Worm (Caenorhabditis elegans) whole organism, young adult: ENCODE data around the gene F15G9.5.
"Not testable (repeated sequence)": the region's sequence is repeated elsewhere in the genome, so short reads cannot be mapped to it uniquely, and the experiment has no call there.

Experiments used
- B0019.2 ChIP-seq: fragments of 200-800 bp; sonication (Bioruptor generic); conservative IDR thresholded peaks from 2 replicates; pipeline ENCODE4 v1.3.6; 2022; ENCODE audit warnings: missing genetic modification reagents, missing genetic modification characterization, missing compliant biosample characterization
- B0336.3 ChIP-seq: fragments of 200-800 bp; sonication (Bioruptor generic); IDR thresholded peaks from 2 replicates; pipeline ENCODE4 v1.3.6; 2022; ENCODE audit warnings: missing genetic modification characterization, missing compliant biosample characterization
- C17E4.6 ChIP-seq: fragments of 200-800 bp; sonication (Bioruptor generic); IDR thresholded peaks from 2 replicates; pipeline ENCODE4 v1.3.6; 2022; ENCODE audit warnings: missing genetic modification reagents, missing genetic modification characterization, missing compliant biosample characterization
- F10E7.11 ChIP-seq: sonication (generic microtip); optimal IDR thresholded peaks from 2 replicates; lab custom pipeline; 2017; ENCODE audit warnings: mild to moderate bottlenecking, missing genetic modification characterization, moderate library complexity, missing compliant biosample characterization
- F33H1.4 ChIP-seq: fragments of 200-800 bp; sonication (Bioruptor generic); IDR thresholded peaks from 2 replicates; pipeline ENCODE4 v1.3.6; 2022; ENCODE audit warnings: missing genetic modification reagents, missing genetic modification characterization, missing compliant biosample characterization
- F37B4.10 ChIP-seq: fragments of 200-800 bp; sonication (Bioruptor generic); IDR thresholded peaks from 2 replicates; pipeline ENCODE4 v1.3.6; 2022; ENCODE audit warnings: missing genetic modification characterization, missing compliant biosample characterization
- F49E8.2 ChIP-seq: sonication (generic microtip); optimal IDR thresholded peaks from 3 replicates; lab custom pipeline; 2017; ENCODE audit warnings: missing genetic modification characterization, mild to moderate bottlenecking, missing compliant biosample characterization, antibody characterized with exemption, moderate library complexity; ENCODE audit not compliant: insufficient read depth
- F55B11.4 ChIP-seq: sonication (generic microtip); optimal IDR thresholded peaks from 2 replicates; lab custom pipeline; 2016; ENCODE audit warnings: missing compliant biosample characterization, missing genetic modification characterization, borderline replicate concordance; ENCODE audit not compliant: insufficient read depth
- K11D2.4 ChIP-seq: fragments of 200-800 bp; sonication (Bioruptor generic); IDR thresholded peaks from 2 replicates; pipeline ENCODE4 v1.3.6; 2022; ENCODE audit warnings: missing genetic modification reagents, missing genetic modification characterization, missing compliant biosample characterization
- K12H6.12 ChIP-seq: fragments of 200-800 bp; sonication (Bioruptor generic); optimal IDR thresholded peaks from 2 replicates; lab custom pipeline; 2018; ENCODE audit warnings: mild to moderate bottlenecking, missing genetic modification characterization, missing compliant biosample characterization
- Y53G8AR.9 ChIP-seq: fragments of 200-800 bp; sonication (Bioruptor generic); conservative IDR thresholded peaks from 2 replicates; pipeline ENCODE4 v1.3.6; 2022; ENCODE audit warnings: missing genetic modification reagents, missing genetic modification characterization, missing compliant biosample characterization
- Y56A3A.18 ChIP-seq: fragments of 200-800 bp; sonication (Bioruptor generic); IDR thresholded peaks from 2 replicates; pipeline ENCODE4 v1.3.6; 2022; ENCODE audit warnings: missing genetic modification reagents, missing genetic modification characterization, missing compliant biosample characterization
- Y79H2A.3 ChIP-seq: fragments of 200-800 bp; sonication (Bioruptor generic); conservative IDR thresholded peaks from 2 replicates; pipeline ENCODE4 v1.3.6; 2022; ENCODE audit warnings: missing genetic modification reagents, missing genetic modification characterization, missing compliant biosample characterization
- ama-1 ChIP-seq, 3 experiments: fragments of 150-350 bp in 1 of 3; sonication (generic microtip) in 2 of 3; optimal IDR thresholded peaks; 2 replicates each; lab custom pipeline; 2014 to 2018; ENCODE audit warnings: missing biosample characterization in 2 of 3, missing genetic modification characterization in 2 of 3, missing genetic modification reagents in 2 of 3
- aptf-3 ChIP-seq: fragments of 200-800 bp; sonication (Bioruptor generic); IDR thresholded peaks from 2 replicates; pipeline ENCODE4 v1.3.6; 2022; ENCODE audit warnings: missing genetic modification characterization, missing compliant biosample characterization
- attf-3 ChIP-seq: fragments of 200-800 bp; sonication (Bioruptor generic); conservative IDR thresholded peaks from 2 replicates; pipeline ENCODE4 v1.3.6; 2022; ENCODE audit warnings: missing genetic modification reagents, missing genetic modification characterization, missing compliant biosample characterization
- attf-6 ChIP-seq: fragments of 200-800 bp; sonication (Bioruptor generic); IDR thresholded peaks from 2 replicates; pipeline ENCODE4 v1.3.6; 2022; ENCODE audit warnings: missing genetic modification reagents, missing genetic modification characterization, missing compliant biosample characterization
- bed-2 ChIP-seq: fragments of 200-800 bp; sonication (Bioruptor generic); IDR thresholded peaks from 2 replicates; pipeline ENCODE4 v1.3.6; 2022; ENCODE audit warnings: missing genetic modification reagents, missing genetic modification characterization, missing compliant biosample characterization
- cebp-1 ChIP-seq, 2 experiments: fragments of 200-800 bp in 1 of 2; sonication (Bioruptor generic) in 1 of 2; sonication (generic microtip) in 1 of 2; IDR thresholded peaks in 1 of 2; optimal IDR thresholded peaks in 1 of 2; 2 replicates each; pipeline versions ENCODE4 v1.3.6 to Lab custom; 2017 to 2022; ENCODE audit warnings: missing compliant biosample characterization in 2 of 2, missing genetic modification characterization in 2 of 2, mild to moderate bottlenecking in 1 of 2, missing genetic modification reagents in 1 of 2, moderate library complexity in 1 of 2
- ceh-58 ChIP-seq: fragments of 200-800 bp; sonication (Bioruptor generic); IDR thresholded peaks from 2 replicates; pipeline ENCODE4 v1.3.6; 2022; ENCODE audit warnings: missing genetic modification characterization, missing compliant biosample characterization
- efl-1 ChIP-seq: fragments of 150-350 bp; optimal IDR thresholded peaks from 2 replicates; lab custom pipeline; 2014; ENCODE audit warnings: missing biosample characterization, missing genetic modification reagents, missing genetic modification characterization
- egl-18 ChIP-seq: fragments of 200-800 bp; sonication (Bioruptor generic); IDR thresholded peaks from 2 replicates; pipeline ENCODE4 v1.3.6; 2022; ENCODE audit warnings: missing genetic modification reagents, missing genetic modification characterization, missing compliant biosample characterization
- ekl-4 ChIP-seq: fragments of 200-800 bp; sonication (Bioruptor generic); IDR thresholded peaks from 2 replicates; pipeline ENCODE4 v1.3.6; 2022; ENCODE audit warnings: missing genetic modification reagents, missing genetic modification characterization, missing compliant biosample characterization
- hlh-26 ChIP-seq: fragments of 200-800 bp; sonication (Bioruptor generic); conservative IDR thresholded peaks from 2 replicates; pipeline ENCODE4 v1.3.6; 2022; ENCODE audit warnings: missing genetic modification reagents, missing genetic modification characterization, missing compliant biosample characterization
- let-607 ChIP-seq, 2 experiments: fragments of 200-800 bp in 1 of 2; sonication (Bioruptor generic) in 1 of 2; sonication (generic microtip) in 1 of 2; optimal IDR thresholded peaks; 2 replicates each; lab custom pipeline; 2016 to 2018; ENCODE audit warnings: mild to moderate bottlenecking in 2 of 2, missing compliant biosample characterization in 2 of 2, missing genetic modification characterization in 2 of 2, moderate library complexity in 2 of 2, missing genotype in 1 of 2
- lin-35 ChIP-seq, 3 experiments: fragments of 150-350 bp in 2 of 3; sonication (generic microtip) in 1 of 3; optimal IDR thresholded peaks; 2 replicates each; lab custom pipeline; 2014 to 2018; ENCODE audit warnings: missing biosample characterization in 3 of 3, missing genetic modification characterization in 3 of 3, missing genetic modification reagents in 3 of 3
- lsy-27 ChIP-seq: sonication (generic microtip); optimal IDR thresholded peaks from 2 replicates; lab custom pipeline; 2017; ENCODE audit warnings: missing genetic modification characterization, mild to moderate bottlenecking, missing compliant biosample characterization, antibody characterized with exemption, missing genotype, borderline replicate concordance; ENCODE audit not compliant: insufficient read depth
- madf-8 ChIP-seq: fragments of 200-800 bp; sonication (Bioruptor generic); conservative IDR thresholded peaks from 2 replicates; pipeline ENCODE4 v1.3.6; 2022; ENCODE audit warnings: missing genetic modification reagents, missing genetic modification characterization, missing compliant biosample characterization
- mes-4 ChIP-seq: sonication (generic microtip); optimal IDR thresholded peaks from 2 replicates; lab custom pipeline; 2016; ENCODE audit warnings: missing genotype, missing genetic modification characterization, missing compliant biosample characterization
- nfyb-1 ChIP-seq: fragments of 200-800 bp; sonication (Bioruptor generic); IDR thresholded peaks from 2 replicates; pipeline ENCODE4 v1.3.6; 2022; ENCODE audit warnings: missing genetic modification reagents, missing genetic modification characterization, missing compliant biosample characterization
- nhr-120 ChIP-seq: fragments of 200-800 bp; sonication (Bioruptor generic); IDR thresholded peaks from 2 replicates; pipeline ENCODE4 v1.3.6; 2022; ENCODE audit warnings: missing genetic modification characterization, missing compliant biosample characterization
- nhr-179 ChIP-seq: sonication (generic microtip); optimal IDR thresholded peaks from 2 replicates; lab custom pipeline; 2016; ENCODE audit warnings: mild to moderate bottlenecking, missing genetic modification characterization, missing compliant biosample characterization
- nhr-27 ChIP-seq: fragments of 200-800 bp; sonication (Bioruptor generic); optimal IDR thresholded peaks from 2 replicates; lab custom pipeline; 2018; ENCODE audit warnings: mild to moderate bottlenecking, missing genetic modification characterization, moderate library complexity, missing compliant biosample characterization
- nhr-80 ChIP-seq: sonication (generic microtip); optimal IDR thresholded peaks from 2 replicates; lab custom pipeline; 2016; ENCODE audit warnings: missing genetic modification characterization, missing compliant biosample characterization
- nhr-90 ChIP-seq: sonication (generic microtip); optimal IDR thresholded peaks from 2 replicates; lab custom pipeline; 2016; ENCODE audit warnings: missing genotype, mild to moderate bottlenecking, missing genetic modification characterization, missing compliant biosample characterization
- pbrm-1 ChIP-seq: fragments of 200-800 bp; sonication (Bioruptor generic); IDR thresholded peaks from 2 replicates; pipeline ENCODE4 v1.3.6; 2022; ENCODE audit warnings: missing genetic modification reagents, missing genetic modification characterization, missing compliant biosample characterization
- repo-1 ChIP-seq: sonication (generic microtip); optimal IDR thresholded peaks from 2 replicates; lab custom pipeline; 2017; ENCODE audit warnings: mild to moderate bottlenecking, missing genetic modification characterization, missing compliant biosample characterization
- rpc-1 ChIP-seq, 2 experiments: fragments of 150-350 bp in 1 of 2; sonication (generic microtip) in 1 of 2; optimal IDR thresholded peaks; 2 replicates each; lab custom pipeline; 2014 to 2018; ENCODE audit warnings: missing biosample characterization in 1 of 2, missing genetic modification characterization in 1 of 2, missing genetic modification reagents in 1 of 2, missing genotype in 1 of 2
- snpc-1.1 ChIP-seq: sonication (generic microtip); optimal IDR thresholded peaks from 2 replicates; lab custom pipeline; 2017; ENCODE audit warnings: missing genetic modification characterization, mild to moderate bottlenecking, missing compliant biosample characterization, antibody characterized with exemption, moderate library complexity, missing genotype, missing genetic modification reagents; ENCODE audit not compliant: insufficient read depth
- somi-1 ChIP-seq: fragments of 200-800 bp; sonication (Bioruptor generic); optimal IDR thresholded peaks from 2 replicates; lab custom pipeline; 2018; ENCODE audit warnings: mild to moderate bottlenecking, missing genetic modification characterization, missing compliant biosample characterization
- sptf-2 ChIP-seq: fragments of 200-800 bp; sonication (Bioruptor generic); optimal IDR thresholded peaks from 2 replicates; lab custom pipeline; 2018; ENCODE audit warnings: mild to moderate bottlenecking, missing genetic modification characterization, missing compliant biosample characterization
- ztf-18 ChIP-seq: sonication (generic microtip); optimal IDR thresholded peaks from 2 replicates; lab custom pipeline; 2016; ENCODE audit warnings: missing genotype, mild to moderate bottlenecking, missing genetic modification characterization, missing compliant biosample characterization
- ztf-22 ChIP-seq: fragments of 200-800 bp; sonication (Bioruptor generic); optimal IDR thresholded peaks from 2 replicates; lab custom pipeline; 2018; ENCODE audit warnings: mild to moderate bottlenecking, missing genetic modification characterization, moderate library complexity, missing compliant biosample characterization
- ztf-26 ChIP-seq: sonication (generic microtip); optimal IDR thresholded peaks from 2 replicates; lab custom pipeline; 2017; ENCODE audit warnings: missing genetic modification characterization, missing compliant biosample characterization
- ztf-3 ChIP-seq: fragments of 200-800 bp; sonication (Bioruptor generic); optimal IDR thresholded peaks from 2 replicates; lab custom pipeline; 2018; ENCODE audit warnings: mild to moderate bottlenecking, missing genetic modification characterization, missing compliant biosample characterization

The F15G9.5 gene

ce11 chrX:9743513-9743914 lies 5.8 kb upstream of the F15G9.5 start (continued):
- TF ChIP-seq F55B11.4 (tag; lab: Kevin White, UChicago) = peak; percentile 45
- TF ChIP-seq rpc-1 (optimal IDR thresholded peaks at IDR 0.05; lab: Kevin White, UChicago) = peak; percentile 99
- peak; percentile 99 for TF ChIP-seq rpc-1 (tag; optimal IDR thresholded peaks at IDR 0.05; lab: Kevin White, UChicago)
- peak; percentile 94 for TF ChIP-seq ekl-4 (GFP tag; lab: Robert Waterston, UW)
- TF ChIP-seq Y79H2A.3 = peak; percentile 85
- peak; percentile 97 for TF ChIP-seq nfyb-1 (GFP tag; lab: Robert Waterston, UW)
- peak; percentile 39; the same call in 1 of the 2 replicates for TF ChIP-seq B0019.2 (GFP tag; lab: Robert Waterston, UW)
- TF ChIP-seq K11D2.4 (GFP tag; lab: Robert Waterston, UW) = peak; percentile 94
- peak; percentile 78 for TF ChIP-seq bed-2
- TF ChIP-seq somi-1 (GFP tag; lab: Kevin White, UChicago) = peak; percentile 91
- TF ChIP-seq nhr-179 = peak; percentile 89
- peak; percentile 96; the same call in 1 of the 2 replicates for TF ChIP-seq ceh-58
- TF ChIP-seq sptf-2 (GFP tag; lab: Kevin White, UChicago) = peak; percentile 98
- TF ChIP-seq aptf-3 = peak; percentile 98
- peak; percentile 83 for TF ChIP-seq ztf-18 (tag; lab: Kevin White, UChicago)
- peak; percentile 95 for TF ChIP-seq ztf-26 (tag; lab: Kevin White, UChicago)
- TF ChIP-seq efl-1 (GFP tag; lab: Kevin White, UChicago) = peak; percentile 15
- TF ChIP-seq attf-3 = peak; percentile 76
- peak; percentile 49 for TF ChIP-seq F49E8.2 (tag; lab: Kevin White, UChicago)
- peak in 2 of 3 experiments; percentile 50 to 85 for TF ChIP-seq lin-35 (GFP tag; optimal IDR thresholded peaks at IDR 0.05; lab: Kevin White, UChicago)
- peak; percentile 81 for TF ChIP-seq lsy-27 (tag; lab: Kevin White, UChicago)
- TF ChIP-seq hlh-26 (GFP tag; lab: Robert Waterston, UW) = peak; percentile 52; the same call in 1 of the 2 replicates
- peak; percentile 97 for TF ChIP-seq pbrm-1
- peak; percentile 91; the same call in 1 of the 2 replicates for TF ChIP-seq F37B4.10 (GFP tag; lab: Robert Waterston, UW)
- peak; percentile 87 for TF ChIP-seq Y53G8AR.9
- TF ChIP-seq ztf-3 (GFP tag; lab: Kevin White, UChicago) = peak; percentile 55
- TF ChIP-seq nhr-27 = peak; percentile 84
- TF ChIP-seq snpc-1.1 = peak; percentile 74
- TF ChIP-seq cebp-1 (GFP tag; IDR thresholded peaks at IDR 0.05; lab: Robert Waterston, UW) = peak; percentile 39; the same call in 1 of the 2 replicates
- peak; percentile 89 for TF ChIP-seq cebp-1 (tag; optimal IDR thresholded peaks at IDR 0.05; lab: Kevin White, UChicago)
- peak; percentile 37; the same call in 1 of the 2 replicates for TF ChIP-seq F33H1.4
- TF ChIP-seq nhr-90 (tag; lab: Kevin White, UChicago) = peak; percentile 97
- TF ChIP-seq B0336.3 (GFP tag; lab: Robert Waterston, UW) = peak; percentile 90
- TF ChIP-seq mes-4 = peak; percentile 94
- TF ChIP-seq C17E4.6 = peak; percentile 86
- TF ChIP-seq ztf-22 = peak; percentile 96
- TF ChIP-seq nhr-120 (GFP tag; lab: Robert Waterston, UW) = peak; percentile 98
- peak; percentile 86 for TF ChIP-seq K12H6.12 (tag; lab: Kevin White, UChicago)
- peak; percentile 93 for TF ChIP-seq F10E7.11
- peak; percentile 97 for TF ChIP-seq Y56A3A.18 (GFP tag; lab: Robert Waterston, UW)
- TF ChIP-seq nhr-80 (tag; lab: Kevin White, UChicago) = peak; percentile 71
- peak; percentile 73 to 87 for TF ChIP-seq let-607 (tag; optimal IDR thresholded peaks at IDR 0.05; lab: Kevin White, UChicago)
- TF ChIP-seq madf-8 = peak; percentile 33; the same call in 1 of the 2 replicates
- TF ChIP-seq egl-18 (GFP tag; lab: Robert Waterston, UW) = peak; percentile 89
- peak; percentile 95 for TF ChIP-seq repo-1
- TF ChIP-seq attf-6 (GFP tag; lab: Robert Waterston, UW) = peak; percentile 86
- TF ChIP-seq ama-1 (optimal IDR thresholded peaks at IDR 0.05; lab: Kevin White, UChicago) = not testable (repeated sequence)
- peak in 1 of 2 experiments; percentile 83 for TF ChIP-seq ama-1 (GFP tag; optimal IDR thresholded peaks at IDR 0.05; lab: Kevin White, UChicago)
